Fruit fly (Drosophila melanogaster): ENCODE results near the gene Top2.

The Top2 gene

dm6 chr2L:19415859-19416258 is 37.4 kb downstream of the Top2 start (continued):
- TF ChIP-seq Vsx1 (GFP tag; optimal IDR thresholded peaks at IDR 0.05), result no peak
- TF ChIP-seq odd (GFP tag; optimal IDR thresholded peaks at IDR 0.05), result no peak
- TF ChIP-seq zen2 (GFP tag; IDR thresholded peaks at IDR 0.05; ENCODE audit: partially characterized antibody), result no peak
- no peak for TF ChIP-seq CG11723 (GFP tag; optimal IDR thresholded peaks at IDR 0.05)
- no peak for TF ChIP-seq twi (tag; optimal IDR thresholded peaks at IDR 0.05)
- TF ChIP-seq CG5180 (GFP tag; optimal IDR thresholded peaks at IDR 0.05), result no peak
- TF ChIP-seq slbo (GFP tag; IDR thresholded peaks at IDR 0.05), result peak; percentile 62
- no peak for TF ChIP-seq CG16863 (GFP tag; optimal IDR thresholded peaks at IDR 0.05)
- no peak for TF ChIP-seq MTF-1 (GFP tag; optimal IDR thresholded peaks at IDR 0.05; ENCODE audit: borderline replicate concordance)
- peak; percentile 66 for TF ChIP-seq CG15269 (tag; optimal IDR thresholded peaks at IDR 0.05)
- TF ChIP-seq Doc2 (GFP tag; IDR thresholded peaks at IDR 0.05), result no peak
- no peak for TF ChIP-seq CG7987 (GFP tag; optimal IDR thresholded peaks at IDR 0.05)
- TF ChIP-seq wdn (GFP tag; IDR thresholded peaks at IDR 0.05), result 0 out of 2 replicates have a peak, but pooled peaks have one; percentile 16
- no peak for TF ChIP-seq Dad (GFP tag; optimal IDR thresholded peaks at IDR 0.05)
- TF ChIP-seq Fer3 (tag; optimal IDR thresholded peaks at IDR 0.05), result peak; percentile 24
- TF ChIP-seq corto (GFP tag; optimal IDR thresholded peaks at IDR 0.05), result no peak
- no peak for TF ChIP-seq onecut (GFP tag; IDR thresholded peaks at IDR 0.05)
- no peak for TF ChIP-seq gro (GFP tag; optimal IDR thresholded peaks at IDR 0.05)
- no peak for TF ChIP-seq CG10543 (GFP tag; optimal IDR thresholded peaks at IDR 0.05)
- no peak for TF ChIP-seq MESR4 (GFP tag; optimal IDR thresholded peaks at IDR 0.05)
- no peak for TF ChIP-seq Dek (tag; optimal IDR thresholded peaks at IDR 0.05)
- no peak for TF ChIP-seq CG10959 (GFP tag; IDR thresholded peaks at IDR 0.05)
- TF ChIP-seq slou (GFP tag; optimal IDR thresholded peaks at IDR 0.05), result no peak
- no peak for TF ChIP-seq gcm (GFP tag; optimal IDR thresholded peaks at IDR 0.05)
- TF ChIP-seq Abd-B (GFP tag; optimal IDR thresholded peaks at IDR 0.05), result no peak
- peak; percentile 14 for TF ChIP-seq lilli (GFP tag; optimal IDR thresholded peaks at IDR 0.05)
- no peak for TF ChIP-seq Oaz (GFP tag; IDR thresholded peaks at IDR 0.05)
- no peak for TF ChIP-seq CG30403 (GFP tag; optimal IDR thresholded peaks at IDR 0.05)
- no peak for TF ChIP-seq inv (GFP tag; IDR thresholded peaks at IDR 0.05; ENCODE audit: partially characterized antibody)
- no peak for TF ChIP-seq NC2β (GFP tag; optimal IDR thresholded peaks at IDR 0.05)
- no peak for TF ChIP-seq Hr78 (GFP tag; optimal IDR thresholded peaks at IDR 0.05)
- TF ChIP-seq nom (GFP tag; optimal IDR thresholded peaks at IDR 0.05), result no peak
- no peak for TF ChIP-seq CG15696 (tag; optimal IDR thresholded peaks at IDR 0.05)
- TF ChIP-seq dmrt11E (tag; optimal IDR thresholded peaks at IDR 0.05), result no peak
- no peak for TF ChIP-seq Hr39 (optimal IDR thresholded peaks at IDR 0.05)
- TF ChIP-seq Med (GFP tag), result peak; percentile 45
- TF ChIP-seq fd3F (GFP tag; optimal IDR thresholded peaks at IDR 0.05), result peak; percentile 46
- TF ChIP-seq CG1024 (GFP tag; IDR thresholded peaks at IDR 0.05), result no peak
- TF ChIP-seq Sox102F (GFP tag; optimal IDR thresholded peaks at IDR 0.05), result no peak
- no peak for TF ChIP-seq unpg (GFP tag; optimal IDR thresholded peaks at IDR 0.05)
- no peak for TF ChIP-seq lola (GFP tag; optimal IDR thresholded peaks at IDR 0.05)
- no peak for TF ChIP-seq CG3995 (GFP tag; optimal IDR thresholded peaks at IDR 0.05)
- no peak for TF ChIP-seq Sox100B (GFP tag; optimal IDR thresholded peaks at IDR 0.05)
- no peak for TF ChIP-seq pnt (GFP tag; optimal IDR thresholded peaks at IDR 0.05)
- no peak for TF ChIP-seq mam (GFP tag; optimal IDR thresholded peaks at IDR 0.05)
- no peak for TF ChIP-seq Myb (GFP tag; optimal IDR thresholded peaks at IDR 0.05)
- TF ChIP-seq yki (optimal IDR thresholded peaks at IDR 0.05), result no peak
- peak; percentile 24 for TF ChIP-seq gem (tag; optimal IDR thresholded peaks at IDR 0.05)
- TF ChIP-seq Lpt (GFP tag; optimal IDR thresholded peaks at IDR 0.05), result no peak
- TF ChIP-seq fd96Cb (tag; optimal IDR thresholded peaks at IDR 0.05), result no peak
- TF ChIP-seq grau (tag; optimal IDR thresholded peaks at IDR 0.05), result peak; percentile 57

Measured in whole organism, embryonic.